Fruit fly (Drosophila melanogaster): ENCODE results near the gene pnt.
A peak's percentile ranks its signal among the peaks of the same experiment; 100 is the strongest.

pnt gene

DNA sequence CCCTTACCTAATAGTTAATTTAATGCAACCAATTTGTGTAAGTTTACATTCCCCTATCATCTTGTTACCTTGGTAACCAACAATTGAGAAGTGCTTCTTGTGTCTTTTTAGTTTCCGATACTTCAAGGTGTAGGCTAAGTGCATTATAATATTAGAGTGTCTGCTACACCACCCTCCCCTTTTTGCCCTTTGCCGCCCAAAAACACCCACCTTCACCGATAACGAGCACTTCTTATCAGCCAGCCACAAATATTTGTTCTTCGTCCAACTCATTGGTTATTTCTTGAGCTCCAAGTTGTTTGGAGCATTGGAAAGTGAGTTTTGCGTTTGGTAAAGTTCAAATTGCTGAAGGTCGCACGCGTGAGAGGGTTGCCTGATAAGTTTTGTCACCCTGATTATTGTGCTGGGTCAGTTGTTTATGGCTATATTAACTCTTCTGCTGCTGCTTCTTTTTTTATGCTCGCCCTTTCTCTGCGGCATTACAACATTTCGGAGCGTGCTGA is 14.1 kb downstream of the pnt start:
- TF ChIP-seq Snoo (tag; optimal IDR thresholded peaks at IDR 0.05) (no peak), CG12605 (GFP tag; IDR thresholded peaks at IDR 0.05) (no peak), Pif1A (GFP tag; optimal IDR thresholded peaks at IDR 0.05) (no peak), CG8159 (tag; optimal IDR thresholded peaks at IDR 0.05) (no peak), CG13204 (GFP tag; optimal IDR thresholded peaks at IDR 0.05) (no peak), D1 (tag; optimal IDR thresholded peaks at IDR 0.05) (no peak), CG15710 (tag; optimal IDR thresholded peaks at IDR 0.05) (no peak), CG32121 (GFP tag; IDR thresholded peaks at IDR 0.05) (no peak), EcR (GFP tag; optimal IDR thresholded peaks at IDR 0.05) (no peak), fd96Ca (GFP tag; IDR thresholded peaks at IDR 0.05) (no peak), CG4496 (GFP tag; IDR thresholded peaks at IDR 0.05) (no peak), CG34367 (tag; optimal IDR thresholded peaks at IDR 0.05) (no peak), CG17806 (tag; optimal IDR thresholded peaks at IDR 0.05) (no peak), CG10348 (GFP tag; IDR thresholded peaks at IDR 0.05) (no peak), Ets98B (GFP tag; IDR thresholded peaks at IDR 0.05) (no peak), rn (GFP tag; IDR thresholded peaks at IDR 0.05) (no peak), CG9948 (tag; optimal IDR thresholded peaks at IDR 0.05) (no peak), gl (tag; optimal IDR thresholded peaks at IDR 0.05) (no peak)

DNA sequence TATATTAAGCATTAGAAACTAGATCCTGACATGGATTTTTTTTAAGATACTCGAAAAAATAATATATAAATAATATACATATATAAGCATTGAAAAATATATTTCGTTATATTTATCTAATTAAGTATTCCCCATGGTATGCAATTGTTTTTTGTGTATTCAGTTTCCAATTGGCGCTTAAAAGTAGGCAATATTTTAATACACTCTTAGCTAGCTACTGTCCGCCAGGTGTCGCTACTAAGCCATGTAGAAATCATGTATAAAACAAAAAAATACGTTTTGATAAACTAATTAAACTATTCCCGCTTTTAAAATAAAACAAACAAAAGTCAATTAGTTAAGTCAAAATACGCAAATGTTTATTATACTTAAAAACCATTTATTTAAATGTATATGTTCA is 14.7 kb downstream of the pnt start:
- TF ChIP-seq CG14655 (GFP tag; optimal IDR thresholded peaks at IDR 0.05) (peak; percentile 46), CG17806 (tag; optimal IDR thresholded peaks at IDR 0.05) (no peak), D1 (tag; optimal IDR thresholded peaks at IDR 0.05) (peak; percentile 98), CG15710 (tag; optimal IDR thresholded peaks at IDR 0.05) (no peak), CG9948 (tag; optimal IDR thresholded peaks at IDR 0.05) (no peak), Pif1A (GFP tag; optimal IDR thresholded peaks at IDR 0.05) (no peak), CG8159 (tag; optimal IDR thresholded peaks at IDR 0.05) (no peak), CG34367 (tag; optimal IDR thresholded peaks at IDR 0.05) (peak; percentile 27), Ets98B (GFP tag; IDR thresholded peaks at IDR 0.05) (no peak), Pif1B (GFP tag; optimal IDR thresholded peaks at IDR 0.05) (peak; percentile 17), rn (GFP tag; IDR thresholded peaks at IDR 0.05) (no peak), fd96Ca (GFP tag; IDR thresholded peaks at IDR 0.05) (no peak), EcR (GFP tag; optimal IDR thresholded peaks at IDR 0.05) (no peak), CG12605 (GFP tag; IDR thresholded peaks at IDR 0.05) (no peak), CG10348 (GFP tag; IDR thresholded peaks at IDR 0.05) (no peak), CG4496 (GFP tag; IDR thresholded peaks at IDR 0.05) (no peak), CG8301 (tag; optimal IDR thresholded peaks at IDR 0.05) (peak; percentile 14), gl (tag; optimal IDR thresholded peaks at IDR 0.05) (no peak), Snoo (tag; optimal IDR thresholded peaks at IDR 0.05) (peak; percentile 24), CG13204 (GFP tag; optimal IDR thresholded peaks at IDR 0.05) (no peak), CG32121 (GFP tag; IDR thresholded peaks at IDR 0.05) (no peak)

DNA sequence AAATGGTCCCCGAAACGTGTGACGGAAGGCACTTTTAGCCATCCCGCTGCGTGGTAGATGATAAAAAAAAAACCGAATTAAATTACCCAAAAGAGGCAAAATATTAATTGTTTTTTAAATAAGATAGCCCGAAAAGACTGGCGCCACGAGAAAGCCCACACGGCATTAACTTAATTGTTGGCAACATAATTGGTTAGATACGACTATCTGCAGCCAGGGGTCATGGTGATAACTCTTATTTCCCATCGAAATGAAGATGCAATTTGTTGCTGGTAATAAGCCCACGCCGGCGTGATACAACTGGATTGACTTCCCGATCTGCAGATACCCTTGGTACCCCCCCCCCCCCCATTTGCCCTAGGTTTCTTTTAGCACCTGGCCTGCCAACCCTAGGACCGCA is 18.3 kb downstream of the pnt start:
- TF ChIP-seq CG14655 (GFP tag; optimal IDR thresholded peaks at IDR 0.05), result no peak
- TF ChIP-seq CG8159 (tag; optimal IDR thresholded peaks at IDR 0.05), result no peak
- no peak for TF ChIP-seq gl (tag; optimal IDR thresholded peaks at IDR 0.05)
- no peak for TF ChIP-seq CG10348 (GFP tag; IDR thresholded peaks at IDR 0.05)
- TF ChIP-seq Ets98B (GFP tag; IDR thresholded peaks at IDR 0.05), result no peak
- no peak for TF ChIP-seq D1 (tag; optimal IDR thresholded peaks at IDR 0.05)
- no peak for TF ChIP-seq rn (GFP tag; IDR thresholded peaks at IDR 0.05)

DNA sequence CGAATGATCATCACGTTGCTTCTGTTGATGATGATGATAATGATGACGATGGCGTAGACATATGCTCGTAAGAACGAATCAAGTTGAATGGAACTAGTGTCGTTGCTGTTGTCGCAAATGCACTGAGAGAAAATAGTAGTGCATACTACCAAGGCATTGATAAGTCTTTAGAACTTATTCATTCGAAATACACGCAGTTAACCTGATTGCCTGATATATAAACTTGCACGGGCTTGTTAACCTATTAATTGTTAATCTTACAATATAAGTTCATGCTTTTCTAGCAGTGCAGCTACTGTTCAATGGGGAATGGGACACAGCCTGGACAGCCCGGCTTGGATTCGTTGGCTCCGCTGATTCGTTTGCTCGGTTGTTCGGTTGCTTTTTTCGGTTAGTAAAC is 19.7 kb downstream of the pnt start:
- TF ChIP-seq gl (tag; optimal IDR thresholded peaks at IDR 0.05) (peak; percentile 97), CG14655 (GFP tag; optimal IDR thresholded peaks at IDR 0.05) (peak; percentile 98), CG17806 (tag; optimal IDR thresholded peaks at IDR 0.05) (peak; percentile 97), CG8301 (tag; optimal IDR thresholded peaks at IDR 0.05) (peak; percentile 98), CG13204 (GFP tag; optimal IDR thresholded peaks at IDR 0.05) (peak; percentile 90), CG34367 (tag; optimal IDR thresholded peaks at IDR 0.05) (peak; percentile 98), CG32121 (GFP tag; IDR thresholded peaks at IDR 0.05) (peak; percentile 89), Snoo (tag; optimal IDR thresholded peaks at IDR 0.05) (peak; percentile 69), Ets98B (GFP tag; IDR thresholded peaks at IDR 0.05) (peak; percentile 96), rn (GFP tag; IDR thresholded peaks at IDR 0.05) (peak; percentile 93), CG12605 (GFP tag; IDR thresholded peaks at IDR 0.05) (peak; percentile 91), CG9948 (tag; optimal IDR thresholded peaks at IDR 0.05) (peak; percentile 97), D1 (tag; optimal IDR thresholded peaks at IDR 0.05) (peak; percentile 76), CG8159 (tag; optimal IDR thresholded peaks at IDR 0.05) (peak; percentile 97), CG15710 (tag; optimal IDR thresholded peaks at IDR 0.05) (peak; percentile 97), EcR (GFP tag; optimal IDR thresholded peaks at IDR 0.05) (peak; percentile 90), CG10348 (GFP tag; IDR thresholded peaks at IDR 0.05) (peak; percentile 70), fd96Ca (GFP tag; IDR thresholded peaks at IDR 0.05) (peak; percentile 98), CG4496 (GFP tag; IDR thresholded peaks at IDR 0.05) (peak; percentile 97), Pif1A (GFP tag; optimal IDR thresholded peaks at IDR 0.05) (peak; percentile 96), Pif1B (GFP tag; optimal IDR thresholded peaks at IDR 0.05) (peak; percentile 95)

DNA sequence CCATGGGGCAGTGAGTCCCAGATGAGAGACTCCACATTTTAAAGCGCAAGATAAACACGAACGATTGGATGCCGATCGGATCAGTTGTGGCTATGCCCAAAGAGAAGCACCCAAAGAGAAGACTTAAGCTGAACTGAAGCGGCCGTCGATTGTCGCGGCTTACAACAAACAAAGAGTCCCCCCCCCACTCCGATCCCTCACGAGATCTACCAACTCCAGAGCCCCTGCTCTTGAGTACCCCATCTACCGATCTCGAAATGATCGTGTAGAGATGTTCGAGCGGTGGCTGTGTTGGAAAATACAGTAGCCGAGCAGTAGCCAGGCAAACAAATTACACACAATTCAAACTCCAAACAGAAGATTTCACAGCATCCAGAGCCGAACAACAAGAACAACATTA is 20.3 kb downstream of the pnt start:
- TF ChIP-seq CG12605 (GFP tag; IDR thresholded peaks at IDR 0.05) (no peak), CG13204 (GFP tag; optimal IDR thresholded peaks at IDR 0.05) (peak; percentile 62)

DNA sequence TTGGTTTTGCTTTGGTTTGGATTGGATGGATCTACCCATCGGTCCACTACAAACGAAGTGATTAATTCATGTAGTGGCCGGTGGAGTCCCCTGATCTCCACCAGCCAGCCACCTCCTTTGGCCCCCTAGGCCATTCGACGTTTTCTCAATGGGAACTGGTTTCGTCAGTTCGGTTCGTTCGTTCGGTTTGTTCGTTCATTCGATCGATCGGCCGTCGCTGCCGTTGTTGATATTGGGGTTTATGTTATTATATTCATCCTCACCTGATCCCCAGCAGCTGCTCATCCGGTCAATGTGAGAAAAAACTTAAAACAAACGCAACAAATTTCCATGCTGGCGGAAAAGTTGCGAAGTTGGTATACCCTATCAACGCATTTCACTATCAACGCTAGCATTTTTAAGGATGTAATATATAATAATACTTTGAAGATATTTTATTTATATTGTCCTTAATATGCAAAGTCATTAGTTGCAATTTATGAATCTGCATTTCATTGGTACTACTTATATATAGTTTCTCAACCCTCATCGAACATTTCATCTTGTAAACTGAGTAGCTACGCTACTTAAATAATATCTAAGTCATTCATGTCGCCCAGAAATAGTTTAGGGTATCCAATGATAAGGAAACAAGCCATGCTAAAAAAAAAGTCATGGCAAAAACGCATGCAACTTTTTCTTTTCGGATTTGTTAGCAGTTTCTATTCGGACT is 22.2 kb downstream of the pnt start:
- TF ChIP-seq D1 (tag; optimal IDR thresholded peaks at IDR 0.05) (no peak), CG9948 (tag; optimal IDR thresholded peaks at IDR 0.05) (peak; percentile 4), fd96Ca (GFP tag; IDR thresholded peaks at IDR 0.05) (peak; percentile 51; the same call in 2 of the 3 replicates), Ets98B (GFP tag; IDR thresholded peaks at IDR 0.05) (no peak), Pif1B (GFP tag; optimal IDR thresholded peaks at IDR 0.05) (no peak), CG15710 (tag; optimal IDR thresholded peaks at IDR 0.05) (no peak), gl (tag; optimal IDR thresholded peaks at IDR 0.05) (no peak), CG4496 (GFP tag; IDR thresholded peaks at IDR 0.05) (peak; percentile 35; the same call in 1 of the 3 replicates), CG10348 (GFP tag; IDR thresholded peaks at IDR 0.05) (no peak), EcR (GFP tag; optimal IDR thresholded peaks at IDR 0.05) (peak; percentile 48), CG32121 (GFP tag; IDR thresholded peaks at IDR 0.05) (no peak), CG13204 (GFP tag; optimal IDR thresholded peaks at IDR 0.05) (peak; percentile 49), CG8301 (tag; optimal IDR thresholded peaks at IDR 0.05) (peak; percentile 64), Pif1A (GFP tag; optimal IDR thresholded peaks at IDR 0.05) (peak; percentile 10), CG8159 (tag; optimal IDR thresholded peaks at IDR 0.05) (peak; percentile 6), CG14655 (GFP tag; optimal IDR thresholded peaks at IDR 0.05) (peak; percentile 55), Snoo (tag; optimal IDR thresholded peaks at IDR 0.05) (no peak), CG34367 (tag; optimal IDR thresholded peaks at IDR 0.05) (no peak), rn (GFP tag; IDR thresholded peaks at IDR 0.05) (no peak), CG17806 (tag; optimal IDR thresholded peaks at IDR 0.05) (no peak), CG12605 (GFP tag; IDR thresholded peaks at IDR 0.05) (no peak)
